Worm (Caenorhabditis elegans) whole organism, L2 larva: ENCODE measurements around the gene snb-2.

Source experiments
- elt-1 ChIP-seq: fragments of 150-350 bp; optimal IDR thresholded peaks from 2 replicates; lab custom pipeline; 2014; ENCODE audit warnings: missing biosample characterization, missing genetic modification characterization
- lin-13 ChIP-seq: fragments of 150-350 bp; optimal IDR thresholded peaks from 2 replicates; lab custom pipeline; 2014; ENCODE audit warnings: missing biosample characterization, missing genetic modification reagents, missing genetic modification characterization
- lin-39 ChIP-seq: fragments of 150-350 bp; optimal IDR thresholded peaks from 2 replicates; lab custom pipeline; 2014; ENCODE audit warnings: missing biosample characterization, missing genetic modification reagents, missing genetic modification characterization
- mbf-1 ChIP-seq: sonication (generic microtip); optimal IDR thresholded peaks from 2 replicates; lab custom pipeline; 2017; ENCODE audit warnings: missing biosample characterization, missing genetic modification characterization
- mdl-1 ChIP-seq, 2 experiments: fragments of 150-350 bp in 1 of 2; sonication (generic microtip) in 1 of 2; optimal IDR thresholded peaks; 2 replicates each; lab custom pipeline; 2017; ENCODE audit warnings: missing biosample characterization in 2 of 2, missing genetic modification characterization in 2 of 2
- nhr-10 ChIP-seq: sonication (generic microtip); optimal IDR thresholded peaks from 2 replicates; lab custom pipeline; 2017; ENCODE audit warnings: missing biosample characterization, missing genetic modification characterization
- nhr-11 ChIP-seq: fragments of 150-350 bp; optimal IDR thresholded peaks from 2 replicates; lab custom pipeline; 2014; ENCODE audit warnings: missing biosample characterization, missing genetic modification characterization
- nhr-23 ChIP-seq: fragments of 150-350 bp; optimal IDR thresholded peaks from 2 replicates; lab custom pipeline; 2014; ENCODE audit warnings: missing biosample characterization, missing genetic modification reagents, missing genetic modification characterization
- nhr-237 ChIP-seq: fragments of 150-350 bp; optimal IDR thresholded peaks from 2 replicates; lab custom pipeline; 2014; ENCODE audit warnings: missing biosample characterization, missing genetic modification characterization
- peb-1 ChIP-seq: fragments of 150-350 bp; optimal IDR thresholded peaks from 2 replicates; lab custom pipeline; 2014; ENCODE audit warnings: missing biosample characterization, missing genetic modification characterization
- unc-62 ChIP-seq: fragments of 150-350 bp; optimal IDR thresholded peaks from 2 replicates; lab custom pipeline; 2014; ENCODE audit warnings: missing biosample characterization, missing genetic modification reagents, missing genetic modification characterization
- zag-1 ChIP-seq: fragments of 150-350 bp; optimal IDR thresholded peaks from 2 replicates; lab custom pipeline; 2014; ENCODE audit warnings: missing biosample characterization, missing genetic modification characterization
- ztf-11 ChIP-seq: sonication (generic microtip); optimal IDR thresholded peaks from 2 replicates; lab custom pipeline; 2017; ENCODE audit warnings: missing biosample characterization, missing genetic modification characterization
- ztf-4 ChIP-seq: fragments of 150-350 bp; optimal IDR thresholded peaks from 2 replicates; lab custom pipeline; 2014; ENCODE audit warnings: missing biosample characterization, missing genetic modification characterization

DNA sequence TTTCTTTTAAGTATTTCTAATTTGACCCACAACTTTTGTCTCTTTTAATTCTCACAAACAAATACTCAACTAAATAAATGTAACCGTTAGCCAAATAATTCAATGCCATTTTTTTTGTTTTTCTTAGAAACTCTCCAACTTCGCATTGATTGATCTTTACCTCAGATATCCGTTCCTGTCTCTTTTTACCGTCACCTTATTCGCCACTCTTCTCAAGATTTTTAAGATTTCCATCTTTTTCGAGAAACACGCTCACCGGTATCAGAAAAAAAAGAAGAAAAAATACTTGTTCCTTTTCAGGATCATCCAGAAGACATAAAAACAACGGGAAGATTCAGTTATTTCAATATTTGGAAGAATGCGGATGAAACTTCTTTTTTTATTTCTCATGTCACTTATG, 12.6 kb upstream of the snb-2 start, which contains the start of gene F23H12.5:
- no peak for TF ChIP-seq unc-62 (GFP tag; lab: Kevin White, UChicago)
- no peak for TF ChIP-seq nhr-11 (tag; lab: Kevin White, UChicago)
- no peak for TF ChIP-seq nhr-23 (tag; lab: Kevin White, UChicago)
- TF ChIP-seq nhr-237 (tag; lab: Kevin White, UChicago) = no peak
- no peak for TF ChIP-seq mdl-1 (tag; optimal IDR thresholded peaks at IDR 0.05; lab: Kevin White, UChicago)
- TF ChIP-seq mbf-1 (tag; lab: Kevin White, UChicago) = no peak
- no peak for TF ChIP-seq lin-13 (GFP tag; lab: Kevin White, UChicago)
- TF ChIP-seq nhr-10 = no peak
- no peak for TF ChIP-seq elt-1 (tag; lab: Kevin White, UChicago)
- no peak for TF ChIP-seq zag-1 (tag; lab: Kevin White, UChicago)
- TF ChIP-seq ztf-11 (tag; lab: Kevin White, UChicago) = no peak
- TF ChIP-seq lin-39 (tag; lab: Kevin White, UChicago) = no peak
- TF ChIP-seq ztf-4 (tag; lab: Kevin White, UChicago) = no peak
- TF ChIP-seq peb-1 (tag; lab: Kevin White, UChicago) = no peak
